Worm (Caenorhabditis elegans): Measurements from ENCODE around the gene C06A8.6.
A peak's percentile ranks its signal among the peaks of the same experiment; 100 is the strongest.

The C06A8.6 gene

ce11 chrII:7772411-7772810 is at the start of gene C06A8.6:
Gene C06A8.6, plus strand, starts transcription at chrII:7772499.
- TF ChIP-seq nhr-28 (tag; optimal IDR thresholded peaks at IDR 0.05) (no peak), unc-62 (GFP tag; optimal IDR thresholded peaks at IDR 0.05 in 1 of 2) (peak in 1 of 2 experiments; percentile 90), unc-62 (tag; optimal IDR thresholded peaks at IDR 0.05) (no peak)

DNA sequence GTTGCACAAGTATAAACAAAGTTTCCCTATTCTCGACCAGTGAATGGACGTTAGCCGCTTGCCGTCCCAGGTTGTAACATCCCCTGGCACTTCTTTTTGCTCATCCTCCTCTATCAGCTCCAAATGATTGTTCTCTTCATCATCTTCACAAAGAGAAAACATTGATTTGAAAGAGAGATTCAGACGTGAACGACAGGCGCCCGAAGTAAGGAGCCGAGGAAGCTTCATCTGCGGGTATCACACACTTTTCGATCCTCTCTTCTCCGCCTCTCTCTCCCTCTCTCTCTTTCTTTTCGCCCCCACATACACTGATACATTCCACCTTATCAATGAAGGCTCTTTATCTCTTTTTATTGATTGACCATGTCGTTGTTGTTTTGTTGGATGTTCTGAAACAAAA is 49.5 kb upstream of the C06A8.6 start:
- peak; percentile 31 for TF ChIP-seq hlh-11 (tag; optimal IDR thresholded peaks at IDR 0.05)
- no peak for TF ChIP-seq nhr-237 (tag; optimal IDR thresholded peaks at IDR 0.05)
- peak; percentile 12 for TF ChIP-seq nhr-11 (tag; optimal IDR thresholded peaks at IDR 0.05)
- peak in 1 of 2 experiments; percentile 20 for TF ChIP-seq daf-16 (GFP tag; optimal IDR thresholded peaks at IDR 0.05)
- no peak for TF ChIP-seq daf-16 (tag; optimal IDR thresholded peaks at IDR 0.05)

- TF ChIP-seq unc-130 (GFP tag; optimal IDR thresholded peaks at IDR 0.05), result no peak
- no peak for TF ChIP-seq set-16 (GFP tag; IDR thresholded peaks at IDR 0.05)
- TF ChIP-seq F10B5.3 (tag; optimal IDR thresholded peaks at IDR 0.05), result no peak
- TF ChIP-seq zag-1 (tag; optimal IDR thresholded peaks at IDR 0.05), result no peak
- no peak for TF ChIP-seq rbr-2 (tag; optimal IDR thresholded peaks at IDR 0.05)
- no peak for TF ChIP-seq mxl-3 (GFP tag; optimal IDR thresholded peaks at IDR 0.05)
- no peak for TF ChIP-seq unc-39 (tag; optimal IDR thresholded peaks at IDR 0.05)
- no peak for TF ChIP-seq tag-97 (GFP tag; IDR thresholded peaks at IDR 0.05)
- no peak for TF ChIP-seq ztf-7 (tag; optimal IDR thresholded peaks at IDR 0.05)
- TF ChIP-seq spr-1 (tag; optimal IDR thresholded peaks at IDR 0.05), result no peak
- no peak for TF ChIP-seq mxl-2 (GFP tag; conservative IDR thresholded peaks at IDR 0.05)
- TF ChIP-seq ces-1 (GFP tag; optimal IDR thresholded peaks at IDR 0.05), result no peak
- no peak for TF ChIP-seq lir-3 (tag; optimal IDR thresholded peaks at IDR 0.05)
- TF ChIP-seq snpc-4 (tag; optimal IDR thresholded peaks at IDR 0.05), result no peak
- TF ChIP-seq madf-5 (GFP tag; IDR thresholded peaks at IDR 0.05), result no peak
- no peak for TF ChIP-seq vab-7 (GFP tag; IDR thresholded peaks at IDR 0.05)
Measured at ce11 chrII:7724603-7725002, 47.7 kb upstream of the C06A8.6 start, which contains the start of gene cpna-2. Gene cpna-2, plus strand, starts transcription at chrII:7724903.

- TF ChIP-seq mes-2 (tag; optimal IDR thresholded peaks at IDR 0.05; ENCODE audit: poor library complexity, severe bottlenecking) (no peak), unc-62 (GFP tag; optimal IDR thresholded peaks at IDR 0.05 in 1 of 2) (peak in 1 of 2 experiments; percentile 95), unc-62 (tag; optimal IDR thresholded peaks at IDR 0.05) (no peak)
Measured at ce11 chrII:7736725-7737124, 35.6 kb upstream of the C06A8.6 start.

DNA sequence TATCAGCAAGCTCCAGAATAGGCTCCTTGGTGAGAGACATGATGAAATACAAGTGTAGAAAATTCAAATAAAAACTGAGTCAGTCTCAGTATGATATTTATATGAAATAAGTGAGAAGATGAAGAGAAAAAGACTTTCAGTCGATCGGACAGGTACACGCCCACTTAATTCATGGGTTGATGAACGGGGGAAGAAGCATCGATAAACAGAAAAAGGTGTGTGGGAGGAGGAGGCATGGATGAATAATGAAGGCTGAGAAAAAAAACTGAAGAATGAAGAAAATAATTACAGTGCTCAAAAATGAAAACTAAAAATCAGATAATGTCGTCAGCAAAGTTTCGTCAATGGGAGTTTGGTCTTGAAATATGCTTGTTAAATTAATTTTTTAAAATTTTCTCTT is 18.8 kb upstream of the C06A8.6 start, which contains the start of gene trx-1:
trx-1 (minus strand) TSS at position 101 of the 400 bp plus-strand sequence.
- TF ChIP-seq lsy-2 (tag; optimal IDR thresholded peaks at IDR 0.05) (no peak), nhr-25 (tag; optimal IDR thresholded peaks at IDR 0.05; ENCODE audit: borderline replicate concordance, insufficient read depth) (no peak), zfp-3 (GFP tag; conservative IDR thresholded peaks at IDR 0.05) (no peak), hlh-30 (tag; optimal IDR thresholded peaks at IDR 0.05; ENCODE audit: insufficient read depth) (no peak), pqm-1 (tag; optimal IDR thresholded peaks at IDR 0.05) (no peak), mxl-3 (GFP tag; optimal IDR thresholded peaks at IDR 0.05) (no peak), lin-13 (GFP tag; optimal IDR thresholded peaks at IDR 0.05) (no peak), saeg-2 (GFP tag; IDR thresholded peaks at IDR 0.05) (no peak), nhr-111 (GFP tag; optimal IDR thresholded peaks at IDR 0.05) (no peak), mdt-29 (GFP tag; IDR thresholded peaks at IDR 0.05) (no peak), mes-2 (tag; optimal IDR thresholded peaks at IDR 0.05; ENCODE audit: poor library complexity, severe bottlenecking) (no peak), snpc-1.2 (GFP tag; IDR thresholded peaks at IDR 0.05) (no peak), snpc-4 (tag; optimal IDR thresholded peaks at IDR 0.05) (no peak), zip-11 (GFP tag; IDR thresholded peaks at IDR 0.05) (no peak), lin-29 (GFP tag; IDR thresholded peaks at IDR 0.05) (no peak)

All from whole organism, L4 larva.